Worm (Caenorhabditis elegans) whole organism, young adult: Measurements from ENCODE around the gene Y48G9A.7.

Experiments used
- B0019.2 ChIP-seq: fragments of 200-800 bp; sonication (Bioruptor generic); conservative IDR thresholded peaks from 2 replicates; pipeline ENCODE4 v1.3.6; 2022; ENCODE audit warnings: missing genetic modification reagents, missing genetic modification characterization, missing compliant biosample characterization
- B0261.1 ChIP-seq: sonication (generic microtip); optimal IDR thresholded peaks from 2 replicates; lab custom pipeline; 2016; ENCODE audit warnings: mild to moderate bottlenecking, missing genetic modification characterization, moderate library complexity, missing compliant biosample characterization
- C06A6.2 ChIP-seq: fragments of 200-800 bp; sonication (Bioruptor generic); conservative IDR thresholded peaks from 2 replicates; pipeline ENCODE4 v1.3.6; 2022; ENCODE audit warnings: missing genetic modification characterization, missing compliant biosample characterization
- F33H1.4 ChIP-seq: fragments of 200-800 bp; sonication (Bioruptor generic); IDR thresholded peaks from 2 replicates; pipeline ENCODE4 v1.3.6; 2022; ENCODE audit warnings: missing genetic modification reagents, missing genetic modification characterization, missing compliant biosample characterization
- F55B11.4 ChIP-seq: sonication (generic microtip); optimal IDR thresholded peaks from 2 replicates; lab custom pipeline; 2016; ENCODE audit warnings: missing compliant biosample characterization, missing genetic modification characterization, borderline replicate concordance; ENCODE audit not compliant: insufficient read depth
- K12H6.12 ChIP-seq: fragments of 200-800 bp; sonication (Bioruptor generic); optimal IDR thresholded peaks from 2 replicates; lab custom pipeline; 2018; ENCODE audit warnings: mild to moderate bottlenecking, missing genetic modification characterization, missing compliant biosample characterization
- Y53F4B.3 ChIP-seq: fragments of 200-800 bp; sonication (Bioruptor generic); IDR thresholded peaks from 2 replicates; pipeline ENCODE4 v1.3.6; 2022; ENCODE audit warnings: missing genetic modification reagents, missing genetic modification characterization, missing compliant biosample characterization
- Y67H2A.10 ChIP-seq: fragments of 200-800 bp; sonication (Bioruptor generic); conservative IDR thresholded peaks from 2 replicates; pipeline ENCODE4 v1.3.6; 2022; ENCODE audit warnings: missing genetic modification reagents, missing genetic modification characterization, missing compliant biosample characterization
- athp-1 ChIP-seq: sonication (generic microtip); optimal IDR thresholded peaks from 2 replicates; lab custom pipeline; 2017; ENCODE audit warnings: mild to moderate bottlenecking, missing genetic modification characterization, missing compliant biosample characterization
- ceh-100 ChIP-seq: fragments of 200-800 bp; sonication (Bioruptor generic); IDR thresholded peaks from 2 replicates; pipeline ENCODE4 v1.3.6; 2022; ENCODE audit warnings: missing genetic modification reagents, missing genetic modification characterization, missing compliant biosample characterization
- ceh-27 ChIP-seq: fragments of 200-800 bp; sonication (Bioruptor generic); optimal IDR thresholded peaks from 2 replicates; lab custom pipeline; 2018; ENCODE audit warnings: mild to moderate bottlenecking, missing genetic modification characterization, moderate library complexity, missing compliant biosample characterization
- dox-1 ChIP-seq: fragments of 200-800 bp; sonication (Bioruptor generic); IDR thresholded peaks from 2 replicates; pipeline ENCODE4 v1.3.6; 2022; ENCODE audit warnings: missing genetic modification reagents, missing genetic modification characterization, missing compliant biosample characterization
- egl-18 ChIP-seq: fragments of 200-800 bp; sonication (Bioruptor generic); IDR thresholded peaks from 2 replicates; pipeline ENCODE4 v1.3.6; 2022; ENCODE audit warnings: missing genetic modification reagents, missing genetic modification characterization, missing compliant biosample characterization
- egrh-3 ChIP-seq: fragments of 200-800 bp; sonication (Bioruptor generic); IDR thresholded peaks from 2 replicates; pipeline ENCODE4 v1.3.6; 2022; ENCODE audit warnings: missing genetic modification reagents, missing genetic modification characterization, missing compliant biosample characterization
- fkh-3 ChIP-seq: sonication (generic microtip); optimal IDR thresholded peaks from 2 replicates; lab custom pipeline; 2016; ENCODE audit warnings: mild to moderate bottlenecking, missing genetic modification characterization, missing compliant biosample characterization
- hmg-1.2 ChIP-seq: fragments of 200-800 bp; sonication (Bioruptor generic); IDR thresholded peaks from 2 replicates; pipeline ENCODE4 v1.3.6; 2022; ENCODE audit warnings: missing genetic modification reagents, missing genetic modification characterization, missing compliant biosample characterization
- lin-35 ChIP-seq, 3 experiments: fragments of 150-350 bp in 2 of 3; sonication (generic microtip) in 1 of 3; optimal IDR thresholded peaks; 2 replicates each; lab custom pipeline; 2014 to 2018; ENCODE audit warnings: missing biosample characterization in 3 of 3, missing genetic modification characterization in 3 of 3, missing genetic modification reagents in 3 of 3
- lin-54 ChIP-seq: fragments of 200-800 bp; sonication (Bioruptor generic); optimal IDR thresholded peaks from 2 replicates; lab custom pipeline; 2018; ENCODE audit warnings: mild to moderate bottlenecking, missing genetic modification characterization, missing compliant biosample characterization
- lsl-1 ChIP-seq: fragments of 200-800 bp; sonication (Bioruptor generic); optimal IDR thresholded peaks from 2 replicates; lab custom pipeline; 2018; ENCODE audit warnings: mild to moderate bottlenecking, missing genetic modification characterization, moderate library complexity, missing compliant biosample characterization
- madf-6 ChIP-seq: fragments of 200-800 bp; sonication (Bioruptor generic); IDR thresholded peaks from 2 replicates; pipeline ENCODE4 v1.3.6; 2022; ENCODE audit warnings: missing genetic modification reagents, missing genetic modification characterization, missing compliant biosample characterization
- nhr-120 ChIP-seq: fragments of 200-800 bp; sonication (Bioruptor generic); IDR thresholded peaks from 2 replicates; pipeline ENCODE4 v1.3.6; 2022; ENCODE audit warnings: missing genetic modification characterization, missing compliant biosample characterization
- nhr-80 ChIP-seq: sonication (generic microtip); optimal IDR thresholded peaks from 2 replicates; lab custom pipeline; 2016; ENCODE audit warnings: missing genetic modification characterization, missing compliant biosample characterization
- nhr-90 ChIP-seq: sonication (generic microtip); optimal IDR thresholded peaks from 2 replicates; lab custom pipeline; 2016; ENCODE audit warnings: missing genotype, mild to moderate bottlenecking, missing genetic modification characterization, missing compliant biosample characterization
- rcor-1 ChIP-seq: fragments of 200-800 bp; sonication (Bioruptor generic); IDR thresholded peaks from 2 replicates; pipeline ENCODE4 v1.3.6; 2022; ENCODE audit warnings: missing genetic modification reagents, missing genetic modification characterization, missing compliant biosample characterization
- rpc-1 ChIP-seq, 2 experiments: fragments of 150-350 bp in 1 of 2; sonication (generic microtip) in 1 of 2; optimal IDR thresholded peaks; 2 replicates each; lab custom pipeline; 2014 to 2018; ENCODE audit warnings: missing biosample characterization in 1 of 2, missing genetic modification characterization in 1 of 2, missing genetic modification reagents in 1 of 2, missing genotype in 1 of 2
- snpc-1.3 ChIP-seq: sonication (generic microtip); optimal IDR thresholded peaks from 2 replicates; lab custom pipeline; 2017; ENCODE audit warnings: missing genetic modification characterization, mild to moderate bottlenecking, missing compliant biosample characterization, antibody characterized with exemption, moderate library complexity, missing genotype, missing genetic modification reagents; ENCODE audit not compliant: insufficient read depth
- tbp1 ChIP-seq: fragments of 200-800 bp; sonication (Bioruptor generic); optimal IDR thresholded peaks from 2 replicates; lab custom pipeline; 2018; ENCODE audit warnings: mild to moderate bottlenecking, missing genetic modification characterization, missing compliant biosample characterization
- zim-3 ChIP-seq: sonication (generic microtip); optimal IDR thresholded peaks from 2 replicates; lab custom pipeline; 2017; ENCODE audit warnings: mild to moderate bottlenecking, missing genetic modification characterization, moderate library complexity, missing compliant biosample characterization

Gene Y48G9A.7

DNA sequence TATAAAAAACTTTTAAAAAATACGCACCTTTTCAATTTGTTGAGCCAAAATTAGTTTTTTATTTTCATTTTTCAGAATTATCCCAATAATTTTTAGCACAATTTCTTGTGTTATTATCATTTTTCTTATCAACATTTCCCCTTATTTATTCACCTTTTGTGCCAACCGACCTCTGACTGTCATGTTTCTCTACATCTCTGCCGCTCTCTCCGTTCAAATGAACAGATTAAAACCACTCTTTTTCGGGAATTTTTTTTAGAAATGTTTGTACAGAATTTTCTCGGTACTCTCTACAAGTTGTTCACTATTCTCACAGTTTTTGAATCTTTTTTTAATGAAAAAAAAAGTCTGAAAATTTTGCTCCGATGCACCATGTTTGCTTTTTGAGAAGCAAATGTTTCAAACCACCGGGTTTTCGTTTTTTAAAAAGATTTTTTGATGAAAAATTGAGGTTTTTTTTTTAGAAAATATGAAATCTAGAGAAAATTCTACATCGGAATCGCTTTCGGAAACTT, 13.4 kb downstream of the Y48G9A.7 start, which contains the start of gene frl-1:
Gene frl-1 (plus strand): TSS at position 465 of the 515 bp plus-strand sequence.
- TF ChIP-seq zim-3 (tag; lab: Kevin White, UChicago) = no peak
- TF ChIP-seq snpc-1.3 (tag; lab: Kevin White, UChicago) = no peak
- TF ChIP-seq rcor-1 (GFP tag; lab: Robert Waterston, UW) = no peak
- TF ChIP-seq nhr-80 (tag; lab: Kevin White, UChicago) = peak; percentile 56
- TF ChIP-seq nhr-120 (GFP tag; lab: Robert Waterston, UW) = no peak
- TF ChIP-seq, all 124 proteins: peak for 1

DNA sequence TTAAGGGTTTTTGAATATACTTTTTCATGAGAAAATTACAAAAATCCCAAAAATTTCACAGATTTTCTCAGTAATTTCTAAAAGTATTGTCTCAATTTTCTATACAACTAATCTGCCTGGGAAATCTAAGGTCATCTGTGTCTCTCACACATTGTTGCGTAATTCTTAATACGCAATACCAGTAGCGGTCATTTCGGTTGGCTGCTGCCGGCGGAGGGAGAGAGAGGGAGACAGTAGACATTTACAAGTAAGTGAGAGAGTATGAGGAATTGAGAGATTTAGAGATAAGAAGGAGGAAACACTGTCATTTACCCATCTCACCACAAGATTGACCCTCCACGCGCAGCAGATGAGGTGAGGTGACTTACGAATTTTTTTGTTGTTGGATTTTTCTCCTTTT, 15.6 kb downstream of the Y48G9A.7 start:
- TF ChIP-seq lin-54 (no peak), hmg-1.2 (GFP tag; lab: Robert Waterston, UW) (peak; percentile 75)

DNA sequence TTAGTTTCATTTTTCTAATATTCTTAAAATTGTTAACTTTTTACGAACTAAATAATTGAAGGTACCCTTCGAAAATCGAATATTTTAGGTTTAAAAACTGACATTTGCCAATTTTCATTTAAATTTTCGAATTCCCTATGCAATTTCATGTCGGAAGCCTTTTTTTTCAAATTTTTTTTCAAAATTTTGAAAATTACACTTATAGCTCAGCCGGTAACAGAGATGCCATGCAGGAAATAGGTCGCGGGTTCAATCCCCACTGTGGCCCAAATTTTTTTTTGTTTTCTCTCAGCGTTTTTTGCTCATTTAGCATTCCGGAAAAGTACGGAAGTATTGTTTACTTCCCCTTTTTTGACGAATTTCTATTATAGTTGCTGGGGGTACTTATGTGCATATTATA, 19.0 kb downstream of the Y48G9A.7 start:
- TF ChIP-seq B0019.2 = no peak
- TF ChIP-seq B0261.1 = peak; percentile 45
- TF ChIP-seq Y67H2A.10 (GFP tag; lab: Robert Waterston, UW) = no peak
- TF ChIP-seq ceh-100 = no peak
- no peak for TF ChIP-seq egl-18 (GFP tag; lab: Robert Waterston, UW)
- no peak for TF ChIP-seq dox-1
- no peak for TF ChIP-seq ceh-27
- peak; percentile 72 for TF ChIP-seq tbp1 (GFP tag; lab: Kevin White, UChicago)
- no peak for TF ChIP-seq fkh-3 (tag; lab: Kevin White, UChicago)
- no peak for TF ChIP-seq F55B11.4 (tag; lab: Kevin White, UChicago)
- no peak for TF ChIP-seq athp-1 (tag; lab: Kevin White, UChicago)
- no peak for TF ChIP-seq rpc-1 (optimal IDR thresholded peaks at IDR 0.05; lab: Kevin White, UChicago)
- peak; percentile 63 for TF ChIP-seq rpc-1 (tag; optimal IDR thresholded peaks at IDR 0.05; lab: Kevin White, UChicago)
- no peak for TF ChIP-seq C06A6.2 (GFP tag; lab: Robert Waterston, UW)
- no peak for TF ChIP-seq K12H6.12 (tag; lab: Kevin White, UChicago)
- no peak for TF ChIP-seq Y53F4B.3 (GFP tag; lab: Robert Waterston, UW)
- TF ChIP-seq, all 124 proteins: peak for 3

DNA sequence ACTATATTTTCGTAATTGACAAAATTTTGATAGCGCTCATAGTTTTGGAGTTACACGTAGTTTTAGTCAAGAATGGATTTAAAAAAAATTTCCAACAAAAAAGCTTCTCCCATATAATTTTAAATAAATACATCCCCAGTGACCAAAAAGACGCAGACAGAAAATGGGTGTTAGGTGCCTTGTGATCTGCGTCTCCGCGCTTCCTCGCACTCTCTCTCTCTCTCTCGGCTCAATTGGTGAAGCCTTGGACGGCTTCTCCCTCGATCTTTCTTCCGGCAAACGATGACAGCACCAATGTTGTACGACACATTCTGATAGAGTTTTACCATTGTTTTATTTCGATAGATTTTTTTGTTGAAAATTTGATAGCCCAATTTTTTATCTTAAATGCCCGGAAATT, 19.6 kb downstream of the Y48G9A.7 start:
- TF ChIP-seq lin-35 (GFP tag; optimal IDR thresholded peaks at IDR 0.05; lab: Kevin White, UChicago) (no peak), hmg-1.2 (GFP tag; lab: Robert Waterston, UW) (peak; percentile 73; the same call in 1 of the 2 replicates)

DNA sequence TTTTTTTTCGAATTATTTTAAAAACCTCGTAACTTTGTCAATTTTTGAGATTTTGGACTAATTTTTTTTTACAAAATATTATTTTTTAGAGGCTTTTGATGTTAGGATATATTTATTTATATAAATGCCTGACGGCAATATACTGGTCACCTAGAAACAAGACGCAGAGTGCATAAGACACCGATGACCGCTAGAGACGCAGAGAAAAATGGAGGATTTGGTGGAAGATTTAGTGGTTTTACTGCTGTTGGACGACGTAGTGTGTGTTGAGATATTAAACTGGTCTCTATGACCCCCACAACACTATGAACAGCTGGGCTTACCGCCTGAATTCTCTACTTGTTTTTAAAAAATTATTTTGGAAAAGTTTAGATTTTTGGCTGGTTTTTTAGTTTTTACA, 21.7 kb downstream of the Y48G9A.7 start:
- TF ChIP-seq B0019.2 = no peak
- TF ChIP-seq hmg-1.2 (GFP tag; lab: Robert Waterston, UW) = peak; percentile 64; the same call in 1 of the 2 replicates

DNA sequence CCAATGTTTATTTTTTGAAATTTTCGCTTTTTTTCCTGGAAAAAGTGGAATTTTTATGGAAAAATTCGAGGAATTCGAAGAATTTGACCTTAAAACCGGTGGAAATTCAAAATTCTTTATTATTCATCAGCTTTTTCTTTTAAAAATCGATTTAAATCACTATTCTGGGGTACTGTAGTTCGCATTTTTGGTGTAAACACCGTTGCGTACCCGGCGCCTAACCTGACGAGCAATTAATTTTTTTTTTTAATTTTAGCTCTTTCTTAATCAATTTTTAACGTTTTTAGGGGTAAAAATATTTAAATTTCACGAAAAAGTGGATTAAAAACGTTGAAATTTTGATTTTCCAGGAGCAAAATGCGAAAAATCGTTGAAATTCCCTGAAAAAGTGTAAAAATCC, 23.6 kb downstream of the Y48G9A.7 start:
- no peak for TF ChIP-seq egrh-3
- TF ChIP-seq lin-54 = peak; percentile 48
- TF ChIP-seq madf-6 = peak; percentile 59; the same call in 1 of the 2 replicates
- TF ChIP-seq nhr-90 (tag; lab: Kevin White, UChicago) = no peak
- TF ChIP-seq lsl-1 (GFP tag; lab: Kevin White, UChicago) = peak; percentile 82
- TF ChIP-seq F33H1.4 = peak; percentile 23; the same call in 1 of the 2 replicates
